Worm (Caenorhabditis elegans) whole organism, young adult: ENCODE results near the gene grp-1.

Experiments
- B0261.1 ChIP-seq: sonication (generic microtip); optimal IDR thresholded peaks from 2 replicates; lab custom pipeline; 2016; ENCODE audit warnings: mild to moderate bottlenecking, missing genetic modification characterization, moderate library complexity, missing compliant biosample characterization
- B0336.3 ChIP-seq: fragments of 200-800 bp; sonication (Bioruptor generic); IDR thresholded peaks from 2 replicates; pipeline ENCODE4 v1.3.6; 2022; ENCODE audit warnings: missing genetic modification characterization, missing compliant biosample characterization
- C06A6.2 ChIP-seq: fragments of 200-800 bp; sonication (Bioruptor generic); conservative IDR thresholded peaks from 2 replicates; pipeline ENCODE4 v1.3.6; 2022; ENCODE audit warnings: missing genetic modification characterization, missing compliant biosample characterization
- C17E4.6 ChIP-seq: fragments of 200-800 bp; sonication (Bioruptor generic); IDR thresholded peaks from 2 replicates; pipeline ENCODE4 v1.3.6; 2022; ENCODE audit warnings: missing genetic modification reagents, missing genetic modification characterization, missing compliant biosample characterization
- D2030.7 ChIP-seq: fragments of 200-800 bp; sonication (Bioruptor generic); IDR thresholded peaks from 2 replicates; pipeline ENCODE4 v1.3.6; 2022; ENCODE audit warnings: missing genetic modification reagents, missing genetic modification characterization, missing compliant biosample characterization
- F22D6.2 ChIP-seq: sonication (generic microtip); optimal IDR thresholded peaks from 2 replicates; lab custom pipeline; 2016; ENCODE audit warnings: mild to moderate bottlenecking, missing genetic modification characterization, missing compliant biosample characterization
- F33H1.4 ChIP-seq: fragments of 200-800 bp; sonication (Bioruptor generic); IDR thresholded peaks from 2 replicates; pipeline ENCODE4 v1.3.6; 2022; ENCODE audit warnings: missing genetic modification reagents, missing genetic modification characterization, missing compliant biosample characterization
- T07F8.4 ChIP-seq: sonication (generic microtip); optimal IDR thresholded peaks from 2 replicates; lab custom pipeline; 2016; ENCODE audit warnings: mild to moderate bottlenecking, missing genetic modification characterization, moderate library complexity, missing compliant biosample characterization
- Y56A3A.18 ChIP-seq: fragments of 200-800 bp; sonication (Bioruptor generic); IDR thresholded peaks from 2 replicates; pipeline ENCODE4 v1.3.6; 2022; ENCODE audit warnings: missing genetic modification reagents, missing genetic modification characterization, missing compliant biosample characterization
- Y79H2A.3 ChIP-seq: fragments of 200-800 bp; sonication (Bioruptor generic); conservative IDR thresholded peaks from 2 replicates; pipeline ENCODE4 v1.3.6; 2022; ENCODE audit warnings: missing genetic modification reagents, missing genetic modification characterization, missing compliant biosample characterization
- Y95B8A.8 ChIP-seq: fragments of 200-800 bp; sonication (Bioruptor generic); IDR thresholded peaks from 2 replicates; pipeline ENCODE4 v1.3.6; 2022; ENCODE audit warnings: missing genetic modification reagents, missing genetic modification characterization, missing compliant biosample characterization
- ZK185.1 ChIP-seq: sonication (generic microtip); optimal IDR thresholded peaks from 2 replicates; lab custom pipeline; 2016; ENCODE audit warnings: mild to moderate bottlenecking, missing genetic modification characterization, missing compliant biosample characterization; ENCODE audit not compliant: poor library complexity, severe bottlenecking
- aptf-2 ChIP-seq: fragments of 200-800 bp; sonication (Bioruptor generic); conservative IDR thresholded peaks from 2 replicates; pipeline ENCODE4 v1.3.6; 2022; ENCODE audit warnings: missing genetic modification reagents, missing genetic modification characterization, missing compliant biosample characterization
- aptf-3 ChIP-seq: fragments of 200-800 bp; sonication (Bioruptor generic); IDR thresholded peaks from 2 replicates; pipeline ENCODE4 v1.3.6; 2022; ENCODE audit warnings: missing genetic modification characterization, missing compliant biosample characterization
- atf-7 ChIP-seq: sonication (generic microtip); optimal IDR thresholded peaks from 2 replicates; lab custom pipeline; 2017; ENCODE audit warnings: mild to moderate bottlenecking, missing genetic modification characterization, missing compliant biosample characterization
- attf-6 ChIP-seq: fragments of 200-800 bp; sonication (Bioruptor generic); IDR thresholded peaks from 2 replicates; pipeline ENCODE4 v1.3.6; 2022; ENCODE audit warnings: missing genetic modification reagents, missing genetic modification characterization, missing compliant biosample characterization
- bed-1 ChIP-seq: fragments of 200-800 bp; sonication (Bioruptor generic); IDR thresholded peaks from 2 replicates; pipeline ENCODE4 v1.3.6; 2022; ENCODE audit warnings: missing genetic modification reagents, missing genetic modification characterization, missing compliant biosample characterization
- bed-2 ChIP-seq: fragments of 200-800 bp; sonication (Bioruptor generic); IDR thresholded peaks from 2 replicates; pipeline ENCODE4 v1.3.6; 2022; ENCODE audit warnings: missing genetic modification reagents, missing genetic modification characterization, missing compliant biosample characterization
- cebp-1 ChIP-seq, 2 experiments: fragments of 200-800 bp in 1 of 2; sonication (Bioruptor generic) in 1 of 2; sonication (generic microtip) in 1 of 2; IDR thresholded peaks in 1 of 2; optimal IDR thresholded peaks in 1 of 2; 2 replicates each; pipeline versions ENCODE4 v1.3.6 to Lab custom; 2017 to 2022; ENCODE audit warnings: missing compliant biosample characterization in 2 of 2, missing genetic modification characterization in 2 of 2, mild to moderate bottlenecking in 1 of 2, missing genetic modification reagents in 1 of 2, moderate library complexity in 1 of 2
- ceh-100 ChIP-seq: fragments of 200-800 bp; sonication (Bioruptor generic); IDR thresholded peaks from 2 replicates; pipeline ENCODE4 v1.3.6; 2022; ENCODE audit warnings: missing genetic modification reagents, missing genetic modification characterization, missing compliant biosample characterization
- ceh-27 ChIP-seq: fragments of 200-800 bp; sonication (Bioruptor generic); optimal IDR thresholded peaks from 2 replicates; lab custom pipeline; 2018; ENCODE audit warnings: mild to moderate bottlenecking, missing genetic modification characterization, moderate library complexity, missing compliant biosample characterization
- ceh-91 ChIP-seq: fragments of 200-800 bp; sonication (Bioruptor generic); IDR thresholded peaks from 2 replicates; pipeline ENCODE4 v1.3.6; 2022; ENCODE audit warnings: missing genetic modification reagents, missing genetic modification characterization, missing compliant biosample characterization
- die-1 ChIP-seq: sonication (generic microtip); optimal IDR thresholded peaks from 2 replicates; lab custom pipeline; 2016; ENCODE audit warnings: missing genotype, mild to moderate bottlenecking, missing genetic modification characterization, missing compliant biosample characterization
- egl-18 ChIP-seq: fragments of 200-800 bp; sonication (Bioruptor generic); IDR thresholded peaks from 2 replicates; pipeline ENCODE4 v1.3.6; 2022; ENCODE audit warnings: missing genetic modification reagents, missing genetic modification characterization, missing compliant biosample characterization
- fkh-3 ChIP-seq: sonication (generic microtip); optimal IDR thresholded peaks from 2 replicates; lab custom pipeline; 2016; ENCODE audit warnings: mild to moderate bottlenecking, missing genetic modification characterization, missing compliant biosample characterization
- hlh-12 ChIP-seq: sonication (generic microtip); optimal IDR thresholded peaks from 2 replicates; lab custom pipeline; 2016; ENCODE audit warnings: missing genetic modification characterization, missing compliant biosample characterization
- hmg-1.2 ChIP-seq: fragments of 200-800 bp; sonication (Bioruptor generic); IDR thresholded peaks from 2 replicates; pipeline ENCODE4 v1.3.6; 2022; ENCODE audit warnings: missing genetic modification reagents, missing genetic modification characterization, missing compliant biosample characterization
- hmg-20 ChIP-seq: fragments of 200-800 bp; sonication (Bioruptor generic); IDR thresholded peaks from 2 replicates; pipeline ENCODE4 v1.3.6; 2022; ENCODE audit warnings: missing genetic modification reagents, missing genetic modification characterization, missing compliant biosample characterization
- lag-1 ChIP-seq: fragments of 200-800 bp; sonication (Bioruptor generic); IDR thresholded peaks from 2 replicates; pipeline ENCODE4 v1.3.6; 2022; ENCODE audit warnings: missing genetic modification reagents, missing genetic modification characterization, missing compliant biosample characterization
- lin-40 ChIP-seq: sonication (generic microtip); optimal IDR thresholded peaks from 2 replicates; lab custom pipeline; 2016; ENCODE audit warnings: missing genetic modification characterization, mild to moderate bottlenecking, missing compliant biosample characterization, missing genotype, missing genetic modification reagents
- lir-1 ChIP-seq: fragments of 200-800 bp; sonication (Bioruptor generic); conservative IDR thresholded peaks from 2 replicates; pipeline ENCODE4 v1.3.6; 2022; ENCODE audit warnings: missing genetic modification reagents, missing genetic modification characterization, missing compliant biosample characterization
- madf-10 ChIP-seq: sonication (generic microtip); optimal IDR thresholded peaks from 2 replicates; lab custom pipeline; 2016; ENCODE audit warnings: mild to moderate bottlenecking, missing genetic modification characterization, missing compliant biosample characterization
- madf-8 ChIP-seq: fragments of 200-800 bp; sonication (Bioruptor generic); conservative IDR thresholded peaks from 2 replicates; pipeline ENCODE4 v1.3.6; 2022; ENCODE audit warnings: missing genetic modification reagents, missing genetic modification characterization, missing compliant biosample characterization
- mcd-1 ChIP-seq: fragments of 200-800 bp; sonication (Bioruptor generic); IDR thresholded peaks from 2 replicates; pipeline ENCODE4 v1.3.6; 2022; ENCODE audit warnings: missing genetic modification reagents, missing genetic modification characterization, missing compliant biosample characterization
- nhr-120 ChIP-seq: fragments of 200-800 bp; sonication (Bioruptor generic); IDR thresholded peaks from 2 replicates; pipeline ENCODE4 v1.3.6; 2022; ENCODE audit warnings: missing genetic modification characterization, missing compliant biosample characterization
- nhr-179 ChIP-seq: sonication (generic microtip); optimal IDR thresholded peaks from 2 replicates; lab custom pipeline; 2016; ENCODE audit warnings: mild to moderate bottlenecking, missing genetic modification characterization, missing compliant biosample characterization
- nhr-27 ChIP-seq: fragments of 200-800 bp; sonication (Bioruptor generic); optimal IDR thresholded peaks from 2 replicates; lab custom pipeline; 2018; ENCODE audit warnings: mild to moderate bottlenecking, missing genetic modification characterization, moderate library complexity, missing compliant biosample characterization
- rpc-1 ChIP-seq, 2 experiments: fragments of 150-350 bp in 1 of 2; sonication (generic microtip) in 1 of 2; optimal IDR thresholded peaks; 2 replicates each; lab custom pipeline; 2014 to 2018; ENCODE audit warnings: missing biosample characterization in 1 of 2, missing genetic modification characterization in 1 of 2, missing genetic modification reagents in 1 of 2, missing genotype in 1 of 2
- snpc-1.3 ChIP-seq: sonication (generic microtip); optimal IDR thresholded peaks from 2 replicates; lab custom pipeline; 2017; ENCODE audit warnings: missing genetic modification characterization, mild to moderate bottlenecking, missing compliant biosample characterization, antibody characterized with exemption, moderate library complexity, missing genotype, missing genetic modification reagents; ENCODE audit not compliant: insufficient read depth
- tbp1 ChIP-seq: fragments of 200-800 bp; sonication (Bioruptor generic); optimal IDR thresholded peaks from 2 replicates; lab custom pipeline; 2018; ENCODE audit warnings: mild to moderate bottlenecking, missing genetic modification characterization, missing compliant biosample characterization
- unc-62 ChIP-seq: fragments of 150-350 bp; optimal IDR thresholded peaks from 2 replicates; lab custom pipeline; 2014; ENCODE audit warnings: missing biosample characterization, missing genetic modification reagents, missing genetic modification characterization
- xnd-1 ChIP-seq: sonication (generic microtip); optimal IDR thresholded peaks from 2 replicates; lab custom pipeline; 2016; ENCODE audit warnings: missing genotype, missing genetic modification reagents, missing genetic modification characterization, missing compliant biosample characterization
- zim-3 ChIP-seq: sonication (generic microtip); optimal IDR thresholded peaks from 2 replicates; lab custom pipeline; 2017; ENCODE audit warnings: mild to moderate bottlenecking, missing genetic modification characterization, moderate library complexity, missing compliant biosample characterization
- ztf-25 ChIP-seq: fragments of 200-800 bp; sonication (Bioruptor generic); IDR thresholded peaks from 2 replicates; pipeline ENCODE4 v1.3.6; 2022; ENCODE audit warnings: missing genetic modification reagents, missing genetic modification characterization, missing compliant biosample characterization
- ztf-3 ChIP-seq: fragments of 200-800 bp; sonication (Bioruptor generic); optimal IDR thresholded peaks from 2 replicates; lab custom pipeline; 2018; ENCODE audit warnings: mild to moderate bottlenecking, missing genetic modification characterization, missing compliant biosample characterization
- ztf-6 ChIP-seq: fragments of 200-800 bp; sonication (Bioruptor generic); IDR thresholded peaks from 2 replicates; pipeline ENCODE4 v1.3.6; 2022; ENCODE audit warnings: missing genetic modification reagents, missing genetic modification characterization, missing compliant biosample characterization

Gene grp-1

ce11 chrIII:8099022-8099421, 13.5 kb downstream of the grp-1 start, which contains the start of gene K06H7.1:
K06H7.1 (plus strand) TSS chrIII:8099322.
- TF ChIP-seq lir-1 (GFP tag; lab: Robert Waterston, UW) (no peak), zim-3 (tag; lab: Kevin White, UChicago) (no peak), D2030.7 (GFP tag; lab: Robert Waterston, UW) (no peak), lin-40 (tag; lab: Kevin White, UChicago) (no peak), unc-62 (no peak), cebp-1 (GFP tag; IDR thresholded peaks at IDR 0.05; lab: Robert Waterston, UW) (no peak), cebp-1 (tag; optimal IDR thresholded peaks at IDR 0.05; lab: Kevin White, UChicago) (no peak), F22D6.2 (tag; lab: Kevin White, UChicago) (no peak), die-1 (tag; lab: Kevin White, UChicago) (no peak), nhr-120 (GFP tag; lab: Robert Waterston, UW) (no peak), ceh-91 (GFP tag; lab: Robert Waterston, UW) (no peak), B0261.1 (tag; lab: Kevin White, UChicago) (no peak), aptf-2 (GFP tag; lab: Robert Waterston, UW) (no peak), bed-2 (GFP tag; lab: Robert Waterston, UW) (no peak), xnd-1 (tag; lab: Kevin White, UChicago) (no peak), madf-10 (tag; lab: Kevin White, UChicago) (no peak), fkh-3 (tag; lab: Kevin White, UChicago) (no peak)

ce11 chrIII:8100960-8101359, 15.5 kb downstream of the grp-1 start, which contains the start of gene plk-1:
plk-1 (plus strand) TSS chrIII:8101348.
- TF ChIP-seq F33H1.4 (GFP tag; lab: Robert Waterston, UW) (peak; percentile 95), C06A6.2 (GFP tag; lab: Robert Waterston, UW) (no peak), hmg-20 (no peak), Y95B8A.8 (GFP tag; lab: Robert Waterston, UW) (peak; percentile 55; the same call in 1 of the 2 replicates), ceh-100 (GFP tag; lab: Robert Waterston, UW) (no peak), attf-6 (GFP tag; lab: Robert Waterston, UW) (no peak), bed-2 (GFP tag; lab: Robert Waterston, UW) (no peak), ceh-91 (GFP tag; lab: Robert Waterston, UW) (peak; percentile 94), C17E4.6 (GFP tag; lab: Robert Waterston, UW) (peak; percentile 69; the same call in 1 of the 2 replicates), snpc-1.3 (tag; lab: Kevin White, UChicago) (no peak), hmg-1.2 (peak; percentile 63; the same call in 1 of the 2 replicates), T07F8.4 (tag; lab: Kevin White, UChicago) (no peak), hlh-12 (no peak), nhr-179 (no peak), ztf-3 (GFP tag; lab: Kevin White, UChicago) (no peak), Y79H2A.3 (GFP tag; lab: Robert Waterston, UW) (no peak), D2030.7 (GFP tag; lab: Robert Waterston, UW) (no peak), B0336.3 (GFP tag; lab: Robert Waterston, UW) (peak; percentile 52; the same call in 1 of the 2 replicates), atf-7 (no peak), ZK185.1 (no peak), ztf-25 (no peak), madf-8 (GFP tag; lab: Robert Waterston, UW) (peak; percentile 93), mcd-1 (peak; percentile 54), nhr-27 (tag; lab: Kevin White, UChicago) (no peak), Y56A3A.18 (no peak), bed-1 (no peak), ceh-27 (GFP tag; lab: Kevin White, UChicago) (no peak), rpc-1 (optimal IDR thresholded peaks at IDR 0.05; lab: Kevin White, UChicago) (no peak), rpc-1 (tag; optimal IDR thresholded peaks at IDR 0.05; lab: Kevin White, UChicago) (no peak), lag-1 (no peak), tbp1 (GFP tag; lab: Kevin White, UChicago) (peak; percentile 49), egl-18 (GFP tag; lab: Robert Waterston, UW) (no peak), aptf-3 (no peak), ztf-6 (no peak)
